Worm (Caenorhabditis elegans) whole organism, L1 larva: ENCODE results near the gene adm-4.

ENCODE experiments used
- aha-1 ChIP-seq: fragments of 150-350 bp; optimal IDR thresholded peaks from 2 replicates; lab custom pipeline; 2014; ENCODE audit warnings: missing biosample characterization, missing genetic modification characterization
- alr-1 ChIP-seq: fragments of 200-800 bp; sonication (Bioruptor generic); optimal IDR thresholded peaks from 2 replicates; lab custom pipeline; 2018; ENCODE audit warnings: borderline replicate concordance, mild to moderate bottlenecking, missing genetic modification characterization, missing compliant biosample characterization
- blmp-1 ChIP-seq: fragments of 150-350 bp; optimal IDR thresholded peaks from 2 replicates; lab custom pipeline; 2014; ENCODE audit warnings: missing biosample characterization, missing genetic modification characterization
- ceh-63 ChIP-seq: fragments of 200-800 bp; sonication (Bioruptor generic); optimal IDR thresholded peaks from 2 replicates; lab custom pipeline; 2018; ENCODE audit warnings: mild to moderate bottlenecking, missing genetic modification characterization, missing compliant biosample characterization
- ceh-90 ChIP-seq: sonication (generic microtip); optimal IDR thresholded peaks from 2 replicates; lab custom pipeline; 2016; ENCODE audit warnings: missing genetic modification characterization, missing compliant biosample characterization
- ces-1 ChIP-seq: fragments of 150-350 bp; optimal IDR thresholded peaks from 2 replicates; lab custom pipeline; 2014; ENCODE audit warnings: missing biosample characterization, missing genetic modification reagents, missing genetic modification characterization
- dpl-1 ChIP-seq, 3 experiments: fragments of 150-350 bp in 2 of 3; sonication (generic microtip) in 1 of 3; optimal IDR thresholded peaks; 2 replicates each; lab custom pipeline; 2014 to 2017; ENCODE audit warnings: missing biosample characterization in 3 of 3, missing genetic modification characterization in 3 of 3, missing genetic modification reagents in 3 of 3
- dsc-1 ChIP-seq: sonication (generic microtip); optimal IDR thresholded peaks from 2 replicates; lab custom pipeline; 2016; ENCODE audit warnings: mild to moderate bottlenecking, missing genetic modification characterization, missing compliant biosample characterization
- egl-13 ChIP-seq: sonication (generic microtip); optimal IDR thresholded peaks from 2 replicates; lab custom pipeline; 2016; ENCODE audit warnings: missing genotype, missing genetic modification reagents, missing genetic modification characterization, missing compliant biosample characterization
- egl-27 ChIP-seq, 2 experiments: fragments of 150-350 bp in 1 of 2; sonication (generic microtip); optimal IDR thresholded peaks; 3 replicates each; lab custom pipeline; 2017 to 2018; ENCODE audit warnings: missing biosample characterization in 2 of 2, missing genetic modification characterization in 2 of 2, missing genetic modification reagents in 2 of 2
- elt-3 ChIP-seq, 6 experiments: fragments of 150-350 bp in 1 of 6; sonication (generic microtip); optimal IDR thresholded peaks; 2 replicates each; lab custom pipeline; 2017 to 2018; ENCODE audit warnings: missing biosample characterization in 6 of 6, missing genetic modification characterization in 6 of 6, inconsistent platforms in 1 of 6
- ets-5 ChIP-seq: fragments of 200-800 bp; sonication (Bioruptor generic); IDR thresholded peaks from 2 replicates; pipeline ENCODE4 v1.3.6; 2022; ENCODE audit warnings: missing genetic modification characterization, missing compliant biosample characterization
- fkh-10 ChIP-seq: sonication (generic microtip); optimal IDR thresholded peaks from 2 replicates; lab custom pipeline; 2017; ENCODE audit warnings: missing biosample characterization, missing genetic modification reagents, missing genetic modification characterization
- fkh-4 ChIP-seq: sonication (generic microtip); optimal IDR thresholded peaks from 2 replicates; lab custom pipeline; 2016; ENCODE audit warnings: missing compliant biosample characterization, missing genetic modification characterization, borderline replicate concordance
- fkh-8 ChIP-seq: sonication (generic microtip); optimal IDR thresholded peaks from 2 replicates; lab custom pipeline; 2016; ENCODE audit warnings: mild to moderate bottlenecking, missing genetic modification characterization, missing compliant biosample characterization
- grh-1 ChIP-seq: fragments of 200-800 bp; sonication (Bioruptor generic); IDR thresholded peaks from 2 replicates; pipeline ENCODE4 v1.3.6; 2022; ENCODE audit warnings: missing genetic modification reagents, missing genetic modification characterization, missing compliant biosample characterization
- hlh-4 ChIP-seq: sonication (generic microtip); optimal IDR thresholded peaks from 2 replicates; lab custom pipeline; 2016; ENCODE audit warnings: mild to moderate bottlenecking, missing genetic modification characterization, missing compliant biosample characterization
- irx-1 ChIP-seq: sonication (generic microtip); optimal IDR thresholded peaks from 2 replicates; lab custom pipeline; 2016; ENCODE audit warnings: missing genetic modification characterization, missing compliant biosample characterization
- jun-1 ChIP-seq: fragments of 150-350 bp; optimal IDR thresholded peaks from 2 replicates; lab custom pipeline; 2014; ENCODE audit warnings: missing biosample characterization, missing genetic modification reagents, missing genetic modification characterization
- lin-13 ChIP-seq: fragments of 150-350 bp; optimal IDR thresholded peaks from 2 replicates; lab custom pipeline; 2014; ENCODE audit warnings: missing biosample characterization, missing genetic modification reagents, missing genetic modification characterization
- lin-14 ChIP-seq: fragments of 200-800 bp; sonication (Bioruptor generic); optimal IDR thresholded peaks from 2 replicates; lab custom pipeline; 2018; ENCODE audit warnings: mild to moderate bottlenecking, missing genetic modification characterization, moderate library complexity, missing compliant biosample characterization
- lin-35 ChIP-seq, 2 experiments: fragments of 150-350 bp; optimal IDR thresholded peaks; 2 replicates each; lab custom pipeline; 2014; ENCODE audit warnings: missing biosample characterization in 2 of 2, missing genetic modification characterization in 2 of 2, missing genetic modification reagents in 2 of 2
- lsy-2 ChIP-seq, 2 experiments: fragments of 150-350 bp; optimal IDR thresholded peaks; 2 replicates each; lab custom pipeline; 2014; ENCODE audit warnings: missing biosample characterization in 2 of 2, missing genetic modification characterization in 2 of 2
- nhr-11 ChIP-seq: fragments of 150-350 bp; optimal IDR thresholded peaks from 2 replicates; lab custom pipeline; 2014; ENCODE audit warnings: missing biosample characterization, missing genetic modification characterization
- nhr-12 ChIP-seq: sonication (generic microtip); optimal IDR thresholded peaks from 2 replicates; lab custom pipeline; 2017; ENCODE audit warnings: missing biosample characterization, missing genetic modification characterization
- nhr-19 ChIP-seq: fragments of 200-800 bp; sonication (Bioruptor generic); conservative IDR thresholded peaks from 2 replicates; pipeline ENCODE4 v1.3.6; 2022; ENCODE audit warnings: missing genetic modification characterization, missing compliant biosample characterization
- nhr-20 ChIP-seq: sonication (generic microtip); optimal IDR thresholded peaks from 2 replicates; lab custom pipeline; 2016; ENCODE audit warnings: mild to moderate bottlenecking, missing genetic modification characterization, missing compliant biosample characterization
- nhr-47 ChIP-seq: sonication (generic microtip); optimal IDR thresholded peaks from 2 replicates; lab custom pipeline; 2016; ENCODE audit warnings: mild to moderate bottlenecking, missing genetic modification characterization, moderate library complexity, missing compliant biosample characterization
- nhr-71 ChIP-seq: sonication (generic microtip); optimal IDR thresholded peaks from 2 replicates; lab custom pipeline; 2016; ENCODE audit warnings: mild to moderate bottlenecking, missing genetic modification characterization, moderate library complexity, missing compliant biosample characterization
- nhr-84 ChIP-seq: sonication (generic microtip); optimal IDR thresholded peaks from 2 replicates; lab custom pipeline; 2017; ENCODE audit warnings: missing biosample characterization, missing genetic modification characterization
- nhr-85 ChIP-seq: sonication (generic microtip); peaks from one replicate; lab custom pipeline; 2016; ENCODE audit warnings: missing genetic modification characterization, inconsistent platforms, missing compliant biosample characterization
- pax-3 ChIP-seq: fragments of 200-800 bp; sonication (Bioruptor generic); optimal IDR thresholded peaks from 2 replicates; lab custom pipeline; 2018; ENCODE audit warnings: mild to moderate bottlenecking, missing genetic modification characterization, moderate library complexity, missing compliant biosample characterization
- snpc-4 ChIP-seq: fragments of 150-350 bp; optimal IDR thresholded peaks from 2 replicates; lab custom pipeline; 2014; ENCODE audit warnings: missing biosample characterization, missing genetic modification characterization
- sox-4 ChIP-seq: sonication (generic microtip); optimal IDR thresholded peaks from 2 replicates; lab custom pipeline; 2016; ENCODE audit warnings: missing genetic modification characterization, missing compliant biosample characterization
- sptf-1 ChIP-seq: fragments of 150-350 bp; optimal IDR thresholded peaks from 2 replicates; lab custom pipeline; 2014; ENCODE audit warnings: missing biosample characterization, missing genetic modification characterization
- sup-37 ChIP-seq: fragments of 200-800 bp; sonication (Bioruptor generic); optimal IDR thresholded peaks from 2 replicates; lab custom pipeline; 2018; ENCODE audit warnings: mild to moderate bottlenecking, missing genetic modification characterization, missing compliant biosample characterization
- swsn-7 ChIP-seq: sonication (generic microtip); optimal IDR thresholded peaks from 2 replicates; lab custom pipeline; 2016; ENCODE audit warnings: missing genetic modification characterization, missing compliant biosample characterization
- unc-130 ChIP-seq: fragments of 150-350 bp; optimal IDR thresholded peaks from 2 replicates; lab custom pipeline; 2017; ENCODE audit warnings: missing biosample characterization, missing genetic modification characterization, inconsistent platforms
- unc-30 ChIP-seq: sonication (generic microtip); optimal IDR thresholded peaks from 2 replicates; lab custom pipeline; 2017; ENCODE audit warnings: missing biosample characterization, missing genetic modification characterization
- unc-62 ChIP-seq: fragments of 150-350 bp; optimal IDR thresholded peaks from 2 replicates; lab custom pipeline; 2014; ENCODE audit warnings: missing biosample characterization, missing genetic modification reagents, missing genetic modification characterization
- unc-86 ChIP-seq: sonication (generic microtip); optimal IDR thresholded peaks from 2 replicates; lab custom pipeline; 2016; ENCODE audit warnings: missing genetic modification characterization, missing compliant biosample characterization
- vab-15 ChIP-seq: sonication (generic microtip); optimal IDR thresholded peaks from 2 replicates; lab custom pipeline; 2017; ENCODE audit warnings: missing genotype, mild to moderate bottlenecking, missing genetic modification characterization, missing compliant biosample characterization
- zag-1 ChIP-seq: fragments of 150-350 bp; optimal IDR thresholded peaks from 2 replicates; lab custom pipeline; 2014; ENCODE audit warnings: missing biosample characterization, missing genetic modification characterization
- ztf-11 ChIP-seq, 2 experiments: sonication (generic microtip); optimal IDR thresholded peaks; 2 replicates each; lab custom pipeline; 2016 to 2017; ENCODE audit warnings: missing genetic modification characterization in 2 of 2, missing biosample characterization in 1 of 2, missing compliant biosample characterization in 1 of 2
- ztf-4 ChIP-seq: fragments of 150-350 bp; optimal IDR thresholded peaks from 2 replicates; lab custom pipeline; 2014; ENCODE audit warnings: missing biosample characterization, missing genetic modification characterization

The adm-4 gene

DNA sequence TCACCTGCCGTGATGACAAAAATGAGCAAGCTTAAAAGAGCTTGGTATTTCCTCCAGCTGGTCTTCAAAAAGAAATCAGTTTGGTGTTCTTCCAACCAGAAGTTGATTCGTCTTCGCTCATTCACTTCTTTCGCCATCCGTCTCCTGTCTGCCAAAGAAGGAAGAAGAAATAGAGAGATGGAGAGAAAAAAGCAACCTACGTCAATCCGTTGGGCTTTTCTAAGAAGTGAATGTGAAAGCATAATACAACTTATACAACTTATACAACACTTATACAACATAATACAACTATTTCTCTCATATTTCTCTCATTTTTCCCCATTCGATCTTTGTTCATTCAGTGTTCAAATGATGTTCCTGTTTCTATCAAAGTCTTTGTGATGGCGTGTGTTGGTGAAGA lies 12.9 kb upstream of the adm-4 start:
- no peak for TF ChIP-seq fkh-4
- peak; percentile 30 for TF ChIP-seq egl-13
- peak; percentile 54 for TF ChIP-seq nhr-47 (tag; lab: Kevin White, UChicago)
- no peak for TF ChIP-seq ceh-63 (GFP tag; lab: Kevin White, UChicago)
- TF ChIP-seq vab-15 (tag; lab: Kevin White, UChicago), result no peak
- no peak for TF ChIP-seq aha-1
- TF ChIP-seq sptf-1 (tag; lab: Kevin White, UChicago), result no peak
- TF ChIP-seq swsn-7 (tag; lab: Kevin White, UChicago), result peak; percentile 41
- no peak for TF ChIP-seq ztf-11 (tag; optimal IDR thresholded peaks at IDR 0.05; lab: Kevin White, UChicago)
- TF ChIP-seq sup-37 (GFP tag; lab: Kevin White, UChicago), result no peak
- no peak for TF ChIP-seq nhr-84 (tag; lab: Kevin White, UChicago)
- TF ChIP-seq lin-35 (GFP tag; optimal IDR thresholded peaks at IDR 0.05; lab: Kevin White, UChicago), result peak in 1 of 2 experiments; percentile 2
- TF ChIP-seq ceh-90 (tag; lab: Kevin White, UChicago), result no peak
- no peak for TF ChIP-seq nhr-11 (tag; lab: Kevin White, UChicago)
- TF ChIP-seq lsy-2 (tag; optimal IDR thresholded peaks at IDR 0.05; lab: Kevin White, UChicago), result peak; percentile 15 to 23
- TF ChIP-seq ztf-4, result no peak
- no peak for TF ChIP-seq nhr-20 (tag; lab: Kevin White, UChicago)
- no peak for TF ChIP-seq jun-1 (tag; lab: Kevin White, UChicago)
- TF ChIP-seq zag-1, result no peak
- peak; percentile 70 for TF ChIP-seq sox-4 (tag; lab: Kevin White, UChicago)
- no peak for TF ChIP-seq elt-3 (tag; optimal IDR thresholded peaks at IDR 0.05; lab: Kevin White, UChicago)
- TF ChIP-seq hlh-4, result no peak
- TF ChIP-seq unc-130, result no peak
- TF ChIP-seq ces-1, result no peak
- no peak for TF ChIP-seq irx-1 (tag; lab: Kevin White, UChicago)
- TF ChIP-seq nhr-19 (GFP tag; lab: Robert Waterston, UW), result no peak
- peak; percentile 66 for TF ChIP-seq nhr-71 (tag; lab: Kevin White, UChicago)
- no peak for TF ChIP-seq egl-27 (tag; optimal IDR thresholded peaks at IDR 0.05; lab: Kevin White, UChicago)
- TF ChIP-seq alr-1 (tag; lab: Kevin White, UChicago), result no peak
- no peak for TF ChIP-seq unc-62 (GFP tag; lab: Kevin White, UChicago)
- TF ChIP-seq grh-1 (GFP tag; lab: Robert Waterston, UW), result no peak
- TF ChIP-seq lin-13 (GFP tag; lab: Kevin White, UChicago), result no peak
- TF ChIP-seq fkh-10 (GFP tag; lab: Kevin White, UChicago), result no peak
- no peak for TF ChIP-seq unc-30
- no peak for TF ChIP-seq nhr-85 (tag; lab: Kevin White, UChicago)
- TF ChIP-seq dpl-1 (GFP tag; optimal IDR thresholded peaks at IDR 0.05; lab: Kevin White, UChicago), result no peak
- no peak for TF ChIP-seq unc-86 (tag; lab: Kevin White, UChicago)
- TF ChIP-seq nhr-12 (tag; lab: Kevin White, UChicago), result no peak
- TF ChIP-seq blmp-1, result no peak
- TF ChIP-seq pax-3, result no peak
- TF ChIP-seq ets-5 (GFP tag; lab: Robert Waterston, UW), result no peak
- TF ChIP-seq fkh-8 (tag; lab: Kevin White, UChicago), result peak; percentile 84
- peak; percentile 72 for TF ChIP-seq lin-14 (GFP tag; lab: Kevin White, UChicago)
- TF ChIP-seq dsc-1, result peak; percentile 70
- TF ChIP-seq snpc-4, result no peak
